Fruit fly (Drosophila melanogaster) whole organism, embryonic: Measurements from ENCODE around the gene dwg.

Source experiments
- Antp ChIP-seq: fragments of 200-800 bp; sonication (Bioruptor generic); optimal IDR thresholded peaks from 3 replicates; lab custom pipeline; 2016; ENCODE audit warnings: missing biosample characterization, missing genetic modification characterization
- Awh ChIP-seq: fragments of 200-800 bp; sonication (Bioruptor generic); IDR thresholded peaks from 2 replicates; pipeline ENCODE4, ENCODE4 v1.3.6; 2022; ENCODE audit warnings: missing biosample characterization, missing genetic modification characterization
- CG1024 ChIP-seq: fragments of 200-800 bp; sonication (Bioruptor generic); IDR thresholded peaks from 2 replicates; pipeline ENCODE4 v1.3.6; 2022; ENCODE audit warnings: missing biosample characterization, missing genetic modification characterization
- CG10959 ChIP-seq: fragments of 200-800 bp; sonication (Bioruptor generic); IDR thresholded peaks from 2 replicates; pipeline ENCODE4 v1.3.6; 2022; ENCODE audit warnings: missing biosample characterization, missing genetic modification characterization
- CG12769 ChIP-seq: fragments of 200-800 bp; sonication (Bioruptor generic); optimal IDR thresholded peaks from 2 replicates; lab custom pipeline; 2019; ENCODE audit warnings: missing biosample characterization, mild to moderate bottlenecking, missing genetic modification characterization, moderate library complexity
- CG13424 ChIP-seq: fragments of 200-800 bp; sonication (Bioruptor generic); optimal IDR thresholded peaks from 2 replicates; lab custom pipeline; 2019; ENCODE audit warnings: missing biosample characterization, mild to moderate bottlenecking, missing genetic modification characterization, moderate library complexity
- CG13894 ChIP-seq: fragments of 200-800 bp; sonication (Bioruptor generic); optimal IDR thresholded peaks from 3 replicates; lab custom pipeline; 2018; ENCODE audit warnings: missing biosample characterization, mild to moderate bottlenecking, missing genetic modification characterization, moderate library complexity
- CG14050 ChIP-seq: fragments of 200-800 bp; sonication (Bioruptor generic); IDR thresholded peaks from 3 replicates; pipeline ENCODE4 v1.3.6; 2022; ENCODE audit warnings: missing biosample characterization, missing genetic modification characterization
- CG15011 ChIP-seq: fragments of 200-800 bp; sonication (Bioruptor generic); optimal IDR thresholded peaks from 3 replicates; lab custom pipeline; 2018; ENCODE audit warnings: missing biosample characterization, mild to moderate bottlenecking, missing genetic modification characterization
- CG16779 ChIP-seq: fragments of 200-800 bp; sonication (Bioruptor generic); IDR thresholded peaks from 2 replicates; pipeline ENCODE4 v1.3.6; 2022; ENCODE audit warnings: missing biosample characterization, missing genetic modification characterization
- CG1792 ChIP-seq: fragments of 200-800 bp; sonication (Bioruptor generic); optimal IDR thresholded peaks from 2 replicates; lab custom pipeline; 2016; ENCODE audit warnings: missing biosample characterization, missing genetic modification characterization
- CG18011 ChIP-seq: fragments of 200-800 bp; sonication (Bioruptor generic); optimal IDR thresholded peaks from 2 replicates; lab custom pipeline; 2017; ENCODE audit warnings: missing biosample characterization, missing genetic modification characterization, mild to moderate bottlenecking, moderate library complexity, missing genotype
- CG18262 ChIP-seq: fragments of 200-800 bp; optimal IDR thresholded peaks from 3 replicates; lab custom pipeline; 2019; ENCODE audit warnings: missing biosample characterization, mild to moderate bottlenecking, missing genetic modification characterization, moderate library complexity
- CG18599 ChIP-seq: fragments of 200-800 bp; sonication (Bioruptor generic); optimal IDR thresholded peaks from 3 replicates; lab custom pipeline; 2017; ENCODE audit warnings: missing biosample characterization, missing genetic modification characterization, mild to moderate bottlenecking, moderate library complexity, missing genetic modification reagents
- CG18764 ChIP-seq: fragments of 200-800 bp; sonication (Bioruptor generic); optimal IDR thresholded peaks from 3 replicates; lab custom pipeline; 2016; ENCODE audit warnings: missing biosample characterization, missing genetic modification characterization
- CG2120 ChIP-seq: fragments of 200-800 bp; sonication (Bioruptor generic); optimal IDR thresholded peaks from 3 replicates; lab custom pipeline; 2016; ENCODE audit warnings: missing biosample characterization, missing genetic modification characterization
- CG3163 ChIP-seq: fragments of 200-800 bp; sonication (Bioruptor generic); optimal IDR thresholded peaks from 3 replicates; lab custom pipeline; 2016; ENCODE audit warnings: missing biosample characterization, missing genetic modification characterization
- CG34422 ChIP-seq: fragments of 200-800 bp; sonication (Bioruptor generic); IDR thresholded peaks from 3 replicates; pipeline ENCODE4 v1.3.6; 2022; ENCODE audit warnings: missing biosample characterization, missing genetic modification characterization
- CG4424 ChIP-seq: fragments of 200-800 bp; sonication (Bioruptor generic); optimal IDR thresholded peaks from 3 replicates; lab custom pipeline; 2016; ENCODE audit warnings: missing biosample characterization, missing genetic modification characterization
- CG4820 ChIP-seq: fragments of 200-800 bp; sonication (Bioruptor generic); optimal IDR thresholded peaks from 3 replicates; lab custom pipeline; 2016; ENCODE audit warnings: missing biosample characterization, missing genetic modification characterization
- CG6813 ChIP-seq: fragments of 200-800 bp; sonication (Bioruptor generic); optimal IDR thresholded peaks from 2 replicates; lab custom pipeline; 2017; ENCODE audit warnings: missing biosample characterization, missing genetic modification characterization, mild to moderate bottlenecking, moderate library complexity, missing genetic modification reagents
- CG9215 ChIP-seq: fragments of 200-800 bp; sonication (Bioruptor generic); IDR thresholded peaks from 2 replicates; pipeline ENCODE4 v1.3.6; 2022; ENCODE audit warnings: missing biosample characterization, missing genetic modification characterization
- Chrac-16 ChIP-seq: fragments of 200-800 bp; sonication (Bioruptor generic); optimal IDR thresholded peaks from 3 replicates; lab custom pipeline; 2016; ENCODE audit warnings: missing biosample characterization, missing genetic modification characterization
- CrebB ChIP-seq: fragments of 200-800 bp; sonication (Bioruptor generic); optimal IDR thresholded peaks from 3 replicates; lab custom pipeline; 2018; ENCODE audit warnings: missing biosample characterization, mild to moderate bottlenecking, missing genetic modification characterization
- Dek ChIP-seq: fragments of 200-800 bp; sonication (Bioruptor generic); optimal IDR thresholded peaks from 3 replicates; lab custom pipeline; 2019; ENCODE audit warnings: missing biosample characterization, mild to moderate bottlenecking, missing genetic modification characterization, moderate library complexity
- E2f2 ChIP-seq: fragments of 200-800 bp; sonication (Bioruptor generic); IDR thresholded peaks from 2 replicates; pipeline ENCODE4 v1.3.6; 2022; ENCODE audit warnings: missing biosample characterization, missing genetic modification characterization
- Hmr ChIP-seq: fragments of 200-800 bp; sonication (Bioruptor generic); optimal IDR thresholded peaks from 3 replicates; lab custom pipeline; 2017; ENCODE audit warnings: mild to moderate bottlenecking, missing biosample characterization, missing genetic modification reagents, missing genetic modification characterization
- Mes4 ChIP-seq: fragments of 200-800 bp; sonication (Bioruptor generic); optimal IDR thresholded peaks from 2 replicates; lab custom pipeline; 2016; ENCODE audit warnings: missing biosample characterization, missing genetic modification characterization
- NC2β ChIP-seq: fragments of 200-800 bp; sonication (Bioruptor generic); optimal IDR thresholded peaks from 2 replicates; lab custom pipeline; 2016; ENCODE audit warnings: missing biosample characterization, missing genetic modification characterization
- Oli ChIP-seq: fragments of 200-800 bp; sonication (Bioruptor generic); optimal IDR thresholded peaks from 2 replicates; lab custom pipeline; 2018; ENCODE audit warnings: missing biosample characterization, mild to moderate bottlenecking, missing genetic modification characterization, moderate library complexity
- Ptx1 ChIP-seq: fragments of 200-800 bp; sonication (Bioruptor generic); IDR thresholded peaks from 2 replicates; pipeline ENCODE4 v1.3.6; 2022; ENCODE audit warnings: missing biosample characterization, missing genetic modification characterization
- Sin3A ChIP-seq: fragments of >200 bp; optimal IDR thresholded peaks from 2 replicates; lab custom pipeline; 2018
- Six4 ChIP-seq: fragments of 200-800 bp; sonication (Bioruptor generic); optimal IDR thresholded peaks from 2 replicates; lab custom pipeline; 2016; ENCODE audit warnings: missing biosample characterization, missing genetic modification characterization
- Spps ChIP-seq: fragments of 200-800 bp; sonication (Bioruptor generic); optimal IDR thresholded peaks from 2 replicates; lab custom pipeline; 2018; ENCODE audit warnings: missing biosample characterization, mild to moderate bottlenecking, missing genetic modification characterization
- bab2 ChIP-seq: fragments of 200-800 bp; sonication (Bioruptor generic); optimal IDR thresholded peaks from 2 replicates; lab custom pipeline; 2016; ENCODE audit warnings: missing biosample characterization, missing genetic modification characterization
- dati ChIP-seq: fragments of 200-800 bp; sonication (Bioruptor generic); IDR thresholded peaks from 2 replicates; pipeline ENCODE4 v1.3.6; 2022; ENCODE audit warnings: missing biosample characterization, missing genetic modification characterization
- exex ChIP-seq: fragments of 200-800 bp; sonication (Bioruptor generic); optimal IDR thresholded peaks from 4 replicates; lab custom pipeline; 2018; ENCODE audit warnings: missing biosample characterization, mild to moderate bottlenecking, missing genetic modification characterization, moderate library complexity
- fu2 ChIP-seq: fragments of 200-800 bp; sonication (Bioruptor generic); optimal IDR thresholded peaks from 2 replicates; lab custom pipeline; 2016; ENCODE audit warnings: missing biosample characterization, missing genetic modification characterization
- gfzf ChIP-seq: fragments of 200-800 bp; sonication (Bioruptor generic); optimal IDR thresholded peaks from 2 replicates; lab custom pipeline; 2016; ENCODE audit warnings: missing biosample characterization, mild to moderate bottlenecking, missing genetic modification characterization, moderate library complexity
- gsb ChIP-seq: fragments of 200-800 bp; sonication (Bioruptor generic); IDR thresholded peaks from 2 replicates; pipeline ENCODE4 v1.3.6; 2022; ENCODE audit warnings: missing biosample characterization, missing genetic modification characterization
- gsb-n ChIP-seq: fragments of 200-800 bp; sonication (Bioruptor generic); optimal IDR thresholded peaks from 3 replicates; lab custom pipeline; 2018; ENCODE audit warnings: missing biosample characterization, mild to moderate bottlenecking, missing genetic modification characterization
- h ChIP-seq: fragments of >200 bp; optimal IDR thresholded peaks from 2 replicates; lab custom pipeline; 2017
- jumu ChIP-seq: fragments of 200-800 bp; sonication (Bioruptor generic); optimal IDR thresholded peaks from 3 replicates; lab custom pipeline; 2016; ENCODE audit warnings: missing biosample characterization, missing genetic modification characterization
- kni ChIP-seq: fragments of 200-800 bp; sonication (Bioruptor generic); optimal IDR thresholded peaks from 3 replicates; lab custom pipeline; 2017; ENCODE audit warnings: mild to moderate bottlenecking, missing biosample characterization, missing genetic modification reagents, missing genetic modification characterization
- knrl ChIP-seq: fragments of 200-800 bp; sonication (Bioruptor generic); IDR thresholded peaks from 3 replicates; pipeline ENCODE4 v1.3.6; 2022; ENCODE audit warnings: missing biosample characterization, missing genetic modification characterization; ENCODE audit not compliant: partially characterized antibody
- maf-S ChIP-seq: fragments of 200-800 bp; sonication (Bioruptor generic); optimal IDR thresholded peaks from 2 replicates; lab custom pipeline; 2016; ENCODE audit warnings: missing biosample characterization, missing genetic modification characterization
- pb ChIP-seq: fragments of 200-800 bp; sonication (Bioruptor generic); optimal IDR thresholded peaks from 3 replicates; lab custom pipeline; 2016; ENCODE audit warnings: missing biosample characterization, missing genetic modification characterization
- scrt ChIP-seq: fragments of 200-800 bp; sonication (Bioruptor generic); optimal IDR thresholded peaks from 2 replicates; lab custom pipeline; 2018; ENCODE audit warnings: missing biosample characterization, mild to moderate bottlenecking, missing genetic modification characterization, moderate library complexity
- sens ChIP-seq: fragments of 200-800 bp; sonication (Bioruptor generic); peaks from one replicate; lab custom pipeline; 2016; ENCODE audit warnings: missing biosample characterization, missing genetic modification characterization
- slbo ChIP-seq: fragments of 200-800 bp; sonication (Bioruptor generic); IDR thresholded peaks from 2 replicates; pipeline ENCODE4 v1.3.6; 2022; ENCODE audit warnings: missing biosample characterization, missing genetic modification characterization
- so ChIP-seq: fragments of 200-800 bp; sonication (Bioruptor generic); IDR thresholded peaks from 3 replicates; pipeline ENCODE4 v1.3.6; 2022; ENCODE audit warnings: missing biosample characterization, missing genetic modification characterization
- wor ChIP-seq: fragments of 200-800 bp; sonication (Bioruptor generic); IDR thresholded peaks from 2 replicates; pipeline ENCODE4 v1.3.6; 2022; ENCODE audit warnings: missing biosample characterization, missing genetic modification characterization

The dwg gene

DNA sequence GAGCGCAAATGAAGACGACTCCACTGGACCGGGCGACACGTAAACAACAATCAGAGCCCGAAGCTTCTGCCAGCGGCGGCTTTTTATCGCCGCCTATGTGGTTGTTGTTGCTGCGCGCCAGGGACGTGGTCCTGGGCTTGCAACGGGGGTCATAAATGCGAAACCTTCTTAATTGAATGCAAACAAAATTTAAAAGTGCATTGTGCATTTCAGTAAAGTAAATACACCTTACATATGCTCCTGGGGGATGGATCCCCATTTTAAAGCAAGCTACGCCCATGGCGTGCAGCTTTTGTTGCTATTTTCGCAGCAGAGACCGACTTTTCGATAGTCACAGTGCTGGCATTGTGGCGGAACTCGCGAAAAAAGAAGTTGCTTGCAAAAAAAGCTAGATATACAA lies 23.8 kb upstream of the dwg start, which contains the start of gene Ugalt (continued):
- TF ChIP-seq so (GFP tag; lab: Robert Waterston, UW) (peak; percentile 100), pb (GFP tag; lab: Kevin White, UChicago) (peak; percentile 100), gfzf (GFP tag; lab: Kevin White, UChicago) (peak; percentile 55), CG18011 (peak; percentile 95), scrt (GFP tag; lab: Kevin White, UChicago) (peak; percentile 100), exex (tag; lab: Kevin White, UChicago) (peak; percentile 100), CG18262 (peak; percentile 100), CG6813 (GFP tag; lab: Kevin White, UChicago) (peak; percentile 100), CG1024 (GFP tag; lab: Robert Waterston, UW) (peak; percentile 100), CG4424 (GFP tag; lab: Kevin White, UChicago) (peak; percentile 100), Sin3A (lab: Kevin White, UChicago) (no peak), wor (GFP tag; lab: Robert Waterston, UW) (peak; percentile 100), jumu (GFP tag; lab: Kevin White, UChicago) (peak; percentile 100), Awh (GFP tag; lab: Robert Waterston, UW) (peak; percentile 100), bab2 (GFP tag; lab: Kevin White, UChicago) (peak; percentile 100), Dek (peak; percentile 100), CG18599 (peak; percentile 100), Chrac-16 (peak; percentile 100), fu2 (GFP tag; lab: Kevin White, UChicago) (peak; percentile 100), Spps (tag; lab: Kevin White, UChicago) (peak; percentile 100), CG3163 (GFP tag; lab: Kevin White, UChicago) (peak; percentile 99), CG12769 (peak; percentile 100), CG16779 (peak; percentile 100), CG34422 (GFP tag; lab: Robert Waterston, UW) (peak; percentile 100), NC2β (GFP tag; lab: Kevin White, UChicago) (peak; percentile 100), maf-S (GFP tag; lab: Kevin White, UChicago) (peak; percentile 100), dati (peak; percentile 100), slbo (GFP tag; lab: Robert Waterston, UW) (peak; percentile 100), CG13424 (tag; lab: Kevin White, UChicago) (peak; percentile 100), Hmr (GFP tag; lab: Kevin White, UChicago) (peak; percentile 100), CG15011 (GFP tag; lab: Kevin White, UChicago) (peak; percentile 100), CrebB (tag; lab: Kevin White, UChicago) (peak; percentile 100), Mes4 (GFP tag; lab: Kevin White, UChicago) (peak; percentile 100), CG13894 (tag; lab: Kevin White, UChicago) (peak; percentile 100), CG9215 (peak; percentile 100), Oli (tag; lab: Kevin White, UChicago) (peak; percentile 100), Antp (peak; percentile 100), sens (GFP tag; lab: Kevin White, UChicago) (peak; percentile 100), Ptx1 (peak; percentile 100), CG4820 (peak; percentile 100), E2f2 (GFP tag; lab: Robert Waterston, UW) (peak; percentile 98), Six4 (peak; percentile 100), CG2120 (GFP tag; lab: Kevin White, UChicago) (peak; percentile 100), CG18764 (peak; percentile 100), CG14050 (GFP tag; lab: Robert Waterston, UW) (peak; percentile 100), CG1792 (GFP tag; lab: Kevin White, UChicago) (peak; percentile 100), gsb (GFP tag; lab: Robert Waterston, UW) (peak; percentile 100), gsb-n (peak; percentile 100), h (lab: Kevin White, UChicago) (no peak), knrl (GFP tag; lab: Robert Waterston, UW) (0 out of 3 replicates have a peak, but pooled peaks have one; percentile 34), CG10959 (GFP tag; lab: Robert Waterston, UW) (peak; percentile 100), kni (GFP tag; lab: Kevin White, UChicago) (peak; percentile 100)
